Worm (Caenorhabditis elegans): Measurements from ENCODE around the gene F35B12.10.

- TF ChIP-seq fkh-2 (tag; optimal IDR thresholded peaks at IDR 0.05) (no peak), ceh-16 (tag; optimal IDR thresholded peaks at IDR 0.05) (no peak), nhr-11 (tag; optimal IDR thresholded peaks at IDR 0.05) (no peak), fos-1 (tag; optimal IDR thresholded peaks at IDR 0.05) (no peak)
Observed at ce11 chrV:11649254-11649653, 20.2 kb upstream of the F35B12.10 start.
